Worm (Caenorhabditis elegans) whole organism, mixed stage, embryonic: ENCODE measurements around the gene srh-138.

Experiments
- M03D4.4 ChIP-seq: sonication (generic microtip); optimal IDR thresholded peaks from 2 replicates; lab custom pipeline; 2017; ENCODE audit warnings: mild to moderate bottlenecking, missing genetic modification characterization, missing compliant biosample characterization
- bed-3 ChIP-seq: fragments of 200-800 bp; sonication (Bioruptor generic); optimal IDR thresholded peaks from 3 replicates; lab custom pipeline; 2018; ENCODE audit warnings: mild to moderate bottlenecking, missing genetic modification characterization, moderate library complexity, missing compliant biosample characterization
- blmp-1 ChIP-seq: fragments of 150-350 bp; optimal IDR thresholded peaks from 2 replicates; lab custom pipeline; 2014; ENCODE audit warnings: missing biosample characterization, missing genetic modification characterization
- ceh-39 ChIP-seq: fragments of 150-350 bp; optimal IDR thresholded peaks from 2 replicates; lab custom pipeline; 2014; ENCODE audit warnings: missing biosample characterization, missing genetic modification characterization
- ceh-43 ChIP-seq: fragments of 200-800 bp; sonication (Bioruptor generic); optimal IDR thresholded peaks from 2 replicates; lab custom pipeline; 2018; ENCODE audit warnings: mild to moderate bottlenecking, missing genetic modification characterization, moderate library complexity, missing compliant biosample characterization
- ceh-83 ChIP-seq: fragments of 200-800 bp; sonication (Bioruptor generic); optimal IDR thresholded peaks from 2 replicates; lab custom pipeline; 2018; ENCODE audit warnings: mild to moderate bottlenecking, missing genetic modification characterization, missing compliant biosample characterization
- ces-1 ChIP-seq: fragments of 150-350 bp; optimal IDR thresholded peaks from 2 replicates; lab custom pipeline; 2014; ENCODE audit warnings: missing biosample characterization, missing genetic modification reagents, missing genetic modification characterization
- drap-1 ChIP-seq: fragments of 200-800 bp; sonication (Bioruptor generic); optimal IDR thresholded peaks from 3 replicates; lab custom pipeline; 2018; ENCODE audit warnings: mild to moderate bottlenecking, missing genetic modification characterization, missing compliant biosample characterization
- elt-1 ChIP-seq: sonication (generic microtip); optimal IDR thresholded peaks from 2 replicates; lab custom pipeline; 2017; ENCODE audit warnings: missing genetic modification characterization, mild to moderate bottlenecking, missing compliant biosample characterization, antibody characterized with exemption, moderate library complexity, borderline replicate concordance; ENCODE audit not compliant: insufficient read depth
- elt-3 ChIP-seq: fragments of 150-350 bp; optimal IDR thresholded peaks from 2 replicates; lab custom pipeline; 2014; ENCODE audit warnings: missing biosample characterization, missing genetic modification characterization
- flh-1 ChIP-seq: fragments of 200-800 bp; sonication (Bioruptor generic); optimal IDR thresholded peaks from 2 replicates; lab custom pipeline; 2018; ENCODE audit warnings: mild to moderate bottlenecking, missing genetic modification characterization, moderate library complexity, missing compliant biosample characterization
- ham-2 ChIP-seq: fragments of 200-800 bp; sonication (Bioruptor generic); optimal IDR thresholded peaks from 2 replicates; lab custom pipeline; 2018; ENCODE audit warnings: mild to moderate bottlenecking, missing genetic modification characterization, missing compliant biosample characterization
- hlh-1 ChIP-seq: fragments of 150-350 bp; optimal IDR thresholded peaks from 2 replicates; lab custom pipeline; 2014; ENCODE audit warnings: missing biosample characterization, missing genetic modification reagents, missing genetic modification characterization
- lin-13 ChIP-seq: fragments of 150-350 bp; optimal IDR thresholded peaks from 2 replicates; lab custom pipeline; 2014; ENCODE audit warnings: missing biosample characterization, missing genetic modification characterization
- lin-32 ChIP-seq: fragments of 200-800 bp; sonication (Bioruptor generic); optimal IDR thresholded peaks from 2 replicates; lab custom pipeline; 2018; ENCODE audit warnings: mild to moderate bottlenecking, missing genetic modification characterization, missing compliant biosample characterization
- lsy-2 ChIP-seq: fragments of 150-350 bp; optimal IDR thresholded peaks from 2 replicates; lab custom pipeline; 2014; ENCODE audit warnings: missing biosample characterization, missing genetic modification characterization
- mab-5 ChIP-seq: fragments of 150-350 bp; optimal IDR thresholded peaks from 2 replicates; lab custom pipeline; 2014; ENCODE audit warnings: missing biosample characterization, missing genetic modification characterization
- mep-1 ChIP-seq: fragments of 150-350 bp; optimal IDR thresholded peaks from 2 replicates; lab custom pipeline; 2017; ENCODE audit warnings: missing biosample characterization, missing genetic modification reagents, missing genetic modification characterization, inconsistent platforms
- mls-2 ChIP-seq: sonication (generic microtip); optimal IDR thresholded peaks from 2 replicates; lab custom pipeline; 2016; ENCODE audit warnings: mild to moderate bottlenecking, missing genetic modification characterization, moderate library complexity, missing compliant biosample characterization
- nhr-12 ChIP-seq: fragments of 150-350 bp; optimal IDR thresholded peaks from 2 replicates; lab custom pipeline; 2014; ENCODE audit warnings: missing biosample characterization, missing genetic modification characterization
- nhr-2 ChIP-seq: fragments of 150-350 bp; optimal IDR thresholded peaks from 2 replicates; lab custom pipeline; 2014; ENCODE audit warnings: missing biosample characterization, missing genetic modification characterization
- nhr-237 ChIP-seq: fragments of 150-350 bp; optimal IDR thresholded peaks from 2 replicates; lab custom pipeline; 2014; ENCODE audit warnings: missing biosample characterization, missing genetic modification characterization
- nhr-28 ChIP-seq: fragments of 150-350 bp; optimal IDR thresholded peaks from 2 replicates; lab custom pipeline; 2014; ENCODE audit warnings: missing biosample characterization, missing genetic modification characterization
- nhr-76 ChIP-seq: sonication (generic microtip); optimal IDR thresholded peaks from 2 replicates; lab custom pipeline; 2017; ENCODE audit warnings: missing biosample characterization, missing genetic modification characterization
- pha-4 ChIP-seq: fragments of 150-350 bp; optimal IDR thresholded peaks from 2 replicates; lab custom pipeline; 2018; ENCODE audit warnings: missing biosample characterization, missing genetic modification reagents, missing genetic modification characterization
- sem-2 ChIP-seq: fragments of 200-800 bp; sonication (Bioruptor generic); optimal IDR thresholded peaks from 2 replicates; lab custom pipeline; 2018; ENCODE audit warnings: mild to moderate bottlenecking, missing genetic modification characterization, missing compliant biosample characterization
- snpc-4 ChIP-seq: fragments of 150-350 bp; optimal IDR thresholded peaks from 2 replicates; lab custom pipeline; 2014; ENCODE audit warnings: missing biosample characterization, missing genetic modification characterization
- sptf-1 ChIP-seq: sonication (generic microtip); optimal IDR thresholded peaks from 2 replicates; lab custom pipeline; 2017; ENCODE audit warnings: mild to moderate bottlenecking, missing genetic modification characterization, moderate library complexity, missing compliant biosample characterization
- unc-120 ChIP-seq: sonication (generic microtip); optimal IDR thresholded peaks from 2 replicates; lab custom pipeline; 2017; ENCODE audit warnings: missing genetic modification characterization, missing compliant biosample characterization; ENCODE audit not compliant: poor library complexity, severe bottlenecking
- unc-39 ChIP-seq: fragments of 150-350 bp; optimal IDR thresholded peaks from 2 replicates; lab custom pipeline; 2014; ENCODE audit warnings: missing biosample characterization, missing genetic modification characterization
- unc-62 ChIP-seq: fragments of 150-350 bp; optimal IDR thresholded peaks from 2 replicates; lab custom pipeline; 2014; ENCODE audit warnings: missing biosample characterization, missing genetic modification reagents, missing genetic modification characterization
- zip-8 ChIP-seq: fragments of 150-350 bp; optimal IDR thresholded peaks from 2 replicates; lab custom pipeline; 2014; ENCODE audit warnings: missing biosample characterization, missing genetic modification characterization
- ztf-11 ChIP-seq: fragments of 150-350 bp; optimal IDR thresholded peaks from 2 replicates; lab custom pipeline; 2014; ENCODE audit warnings: missing biosample characterization, missing genetic modification characterization

srh-138 gene

ce11 chrV:16460866-16461265, 9.9 kb downstream of the srh-138 start, which contains the start of gene srh-142:
srh-142 (minus strand) TSS chrV:16460966.
- TF ChIP-seq lin-13 (tag; lab: Kevin White, UChicago) (no peak), lsy-2 (tag; lab: Kevin White, UChicago) (no peak), ham-2 (no peak), bed-3 (GFP tag; lab: Kevin White, UChicago) (no peak), nhr-237 (no peak), nhr-28 (tag; lab: Kevin White, UChicago) (no peak), unc-120 (tag; lab: Kevin White, UChicago) (no peak), nhr-12 (tag; lab: Kevin White, UChicago) (no peak), mep-1 (tag; lab: Kevin White, UChicago) (no peak), ceh-43 (GFP tag; lab: Kevin White, UChicago) (no peak), drap-1 (GFP tag; lab: Kevin White, UChicago) (no peak), flh-1 (no peak), nhr-76 (no peak), ces-1 (GFP tag; lab: Kevin White, UChicago) (no peak), elt-3 (tag; lab: Kevin White, UChicago) (no peak), nhr-2 (tag; lab: Kevin White, UChicago) (no peak), ceh-83 (GFP tag; lab: Kevin White, UChicago) (no peak)

ce11 chrV:16459377-16459776, 11.4 kb downstream of the srh-138 start:
- no peak for TF ChIP-seq mls-2 (tag; lab: Kevin White, UChicago)
- TF ChIP-seq nhr-76: no peak
- no peak for TF ChIP-seq snpc-4 (tag; lab: Kevin White, UChicago)
- TF ChIP-seq, all 35 proteins: peak for 0

DNA sequence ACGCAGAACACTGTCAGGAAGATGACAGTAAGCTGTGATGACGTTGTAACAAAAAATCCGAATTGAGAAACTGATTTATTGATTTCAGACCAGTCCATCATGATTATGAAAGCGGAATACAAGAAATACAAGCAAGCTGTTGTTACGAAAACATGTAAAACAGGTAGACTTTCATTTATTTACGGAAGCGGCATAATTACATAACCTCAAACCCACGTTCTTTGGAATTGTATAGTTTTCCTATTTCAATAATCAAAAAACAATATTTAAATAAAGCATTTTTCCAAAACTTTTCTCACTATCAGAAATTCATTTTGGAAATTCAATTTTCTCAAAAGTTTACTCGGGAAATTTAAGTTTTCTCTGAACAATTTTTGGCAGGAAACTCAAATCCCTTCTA, 12.1 kb downstream of the srh-138 start, which contains the start of gene str-15:
Gene str-15 (minus strand): TSS at position 101 of the 400 bp plus-strand sequence.
- no peak for TF ChIP-seq sptf-1
- TF ChIP-seq ceh-83 (GFP tag; lab: Kevin White, UChicago): no peak
- no peak for TF ChIP-seq blmp-1 (tag; lab: Kevin White, UChicago)
- TF ChIP-seq sem-2 (GFP tag; lab: Kevin White, UChicago): no peak
- TF ChIP-seq hlh-1 (tag; lab: Kevin White, UChicago): no peak
- TF ChIP-seq bed-3 (GFP tag; lab: Kevin White, UChicago): no peak
- TF ChIP-seq elt-1 (tag; lab: Kevin White, UChicago): no peak
- TF ChIP-seq snpc-4 (tag; lab: Kevin White, UChicago): no peak
- TF ChIP-seq ces-1 (GFP tag; lab: Kevin White, UChicago): no peak
- TF ChIP-seq zip-8 (tag; lab: Kevin White, UChicago): no peak
- no peak for TF ChIP-seq unc-62 (GFP tag; lab: Kevin White, UChicago)
- TF ChIP-seq nhr-12 (tag; lab: Kevin White, UChicago): no peak
- TF ChIP-seq flh-1: no peak

DNA sequence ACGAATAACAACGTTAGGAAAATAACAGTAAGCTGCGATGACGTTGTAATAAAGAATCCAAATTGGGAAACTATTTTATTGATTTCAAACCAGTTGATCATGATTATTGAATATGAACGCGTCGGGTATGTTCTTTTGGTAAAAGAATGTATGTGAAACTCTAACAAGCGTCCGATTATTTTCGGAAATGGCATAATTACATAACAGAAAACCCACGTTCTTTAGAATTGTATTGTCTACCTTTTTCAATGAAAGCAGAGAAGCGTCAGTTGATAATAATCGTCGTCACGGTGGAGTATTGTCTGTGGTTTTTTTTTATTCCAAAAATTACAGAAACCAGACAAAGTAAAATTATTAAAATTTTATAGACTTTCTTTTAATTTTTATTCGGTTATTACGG, 15.8 kb downstream of the srh-138 start, which contains the start of gene str-14:
Gene str-14 (minus strand): TSS at position 101 of the 400 bp plus-strand sequence.
- TF ChIP-seq flh-1 (no peak), ham-2 (no peak), mls-2 (tag; lab: Kevin White, UChicago) (no peak), M03D4.4 (tag; lab: Kevin White, UChicago) (no peak), nhr-2 (tag; lab: Kevin White, UChicago) (no peak), ztf-11 (no peak), blmp-1 (tag; lab: Kevin White, UChicago) (no peak), mab-5 (no peak), hlh-1 (tag; lab: Kevin White, UChicago) (no peak), sptf-1 (no peak), ceh-39 (no peak), lin-32 (GFP tag; lab: Kevin White, UChicago) (no peak), nhr-237 (no peak), ceh-43 (GFP tag; lab: Kevin White, UChicago) (no peak), bed-3 (GFP tag; lab: Kevin White, UChicago) (no peak), ceh-83 (GFP tag; lab: Kevin White, UChicago) (no peak), unc-62 (GFP tag; lab: Kevin White, UChicago) (no peak), sem-2 (GFP tag; lab: Kevin White, UChicago) (no peak), unc-39 (no peak)

ce11 chrV:16447735-16448134, 23.1 kb downstream of the srh-138 start, which contains the start of gene T08G3.13:
T08G3.13 (plus strand) TSS chrV:16448035.
- TF ChIP-seq mep-1 (tag; lab: Kevin White, UChicago) (no peak), elt-3 (tag; lab: Kevin White, UChicago) (no peak), unc-39 (no peak), blmp-1 (tag; lab: Kevin White, UChicago) (no peak), mab-5 (no peak), lin-32 (GFP tag; lab: Kevin White, UChicago) (no peak), mls-2 (tag; lab: Kevin White, UChicago) (no peak), ceh-83 (GFP tag; lab: Kevin White, UChicago) (no peak), nhr-237 (no peak), ham-2 (no peak), M03D4.4 (tag; lab: Kevin White, UChicago) (no peak), pha-4 (tag; lab: Kevin White, UChicago) (no peak), ceh-39 (no peak), unc-62 (GFP tag; lab: Kevin White, UChicago) (no peak), elt-1 (tag; lab: Kevin White, UChicago) (no peak), unc-120 (tag; lab: Kevin White, UChicago) (no peak), flh-1 (no peak), lsy-2 (tag; lab: Kevin White, UChicago) (no peak), ceh-43 (GFP tag; lab: Kevin White, UChicago) (no peak), sem-2 (GFP tag; lab: Kevin White, UChicago) (no peak)
